Worm (Caenorhabditis elegans) whole organism, early embryonic: ENCODE results near the gene cest-26.

Source experiments
- B0310.2 ChIP-seq: sonication (generic microtip); optimal IDR thresholded peaks from 2 replicates; lab custom pipeline; 2016; ENCODE audit warnings: mild to moderate bottlenecking, missing genetic modification characterization, missing compliant biosample characterization
- F13C5.2 ChIP-seq: sonication (generic microtip); optimal IDR thresholded peaks from 2 replicates; lab custom pipeline; 2017; ENCODE audit warnings: mild to moderate bottlenecking, missing genetic modification characterization, inconsistent platforms, missing compliant biosample characterization
- aly-1 ChIP-seq: sonication (generic microtip); optimal IDR thresholded peaks from 2 replicates; lab custom pipeline; 2016; ENCODE audit warnings: missing genetic modification characterization, missing compliant biosample characterization
- ama-1 ChIP-seq: fragments of 150-350 bp; optimal IDR thresholded peaks from 2 replicates; lab custom pipeline; 2014
- ceh-13 ChIP-seq: fragments of 200-800 bp; sonication (Bioruptor generic); optimal IDR thresholded peaks from 2 replicates; lab custom pipeline; 2018; ENCODE audit warnings: mild to moderate bottlenecking, missing genetic modification characterization, missing compliant biosample characterization
- ceh-36 ChIP-seq: sonication (generic microtip); optimal IDR thresholded peaks from 2 replicates; lab custom pipeline; 2016; ENCODE audit warnings: missing genetic modification characterization, inconsistent platforms, missing compliant biosample characterization
- ets-7 ChIP-seq: sonication (generic microtip); optimal IDR thresholded peaks from 2 replicates; lab custom pipeline; 2016; ENCODE audit warnings: missing genotype, missing genetic modification characterization, missing compliant biosample characterization
- flt-1 ChIP-seq: fragments of 200-800 bp; sonication (Bioruptor generic); IDR thresholded peaks from 2 replicates; pipeline ENCODE4 v1.3.6; 2022; ENCODE audit warnings: missing genetic modification characterization, missing compliant biosample characterization
- hmbx-1 ChIP-seq: sonication (generic microtip); optimal IDR thresholded peaks from 2 replicates; lab custom pipeline; 2016; ENCODE audit warnings: mild to moderate bottlenecking, missing genetic modification characterization, missing compliant biosample characterization
- hmg-4 ChIP-seq: fragments of 200-800 bp; sonication (Bioruptor generic); optimal IDR thresholded peaks from 2 replicates; lab custom pipeline; 2018; ENCODE audit warnings: mild to moderate bottlenecking, missing genetic modification characterization, missing compliant biosample characterization
- hnd-1 ChIP-seq: sonication (generic microtip); optimal IDR thresholded peaks from 2 replicates; lab custom pipeline; 2016; ENCODE audit warnings: missing genetic modification characterization, missing compliant biosample characterization
- pes-1 ChIP-seq: fragments of 200-800 bp; sonication (Bioruptor generic); IDR thresholded peaks from 2 replicates; pipeline ENCODE4 v1.3.6; 2022; ENCODE audit warnings: missing genetic modification reagents, missing genetic modification characterization, missing compliant biosample characterization
- scrt-1 ChIP-seq: fragments of 200-800 bp; sonication (Bioruptor generic); IDR thresholded peaks from 2 replicates; pipeline ENCODE4 v1.3.6; 2022; ENCODE audit warnings: missing genetic modification characterization, missing compliant biosample characterization
- sea-1 ChIP-seq: fragments of 200-800 bp; sonication (Bioruptor generic); conservative IDR thresholded peaks from 2 replicates; pipeline ENCODE4 v1.3.6; 2022; ENCODE audit warnings: missing genetic modification characterization, missing compliant biosample characterization
- tbx-11 ChIP-seq: fragments of 200-800 bp; sonication (Bioruptor generic); IDR thresholded peaks from 2 replicates; pipeline ENCODE4 v1.3.6; 2022; ENCODE audit warnings: missing genetic modification characterization, missing compliant biosample characterization
- tbx-37 ChIP-seq: fragments of 200-800 bp; sonication (Bioruptor generic); conservative IDR thresholded peaks from 2 replicates; pipeline ENCODE4 v1.3.6; 2022; ENCODE audit warnings: missing genetic modification reagents, missing genetic modification characterization, missing compliant biosample characterization
- tra-4 ChIP-seq: sonication (generic microtip); optimal IDR thresholded peaks from 2 replicates; lab custom pipeline; 2017; ENCODE audit warnings: missing genetic modification characterization, missing compliant biosample characterization

The cest-26 gene

ce11 chrX:4440641-4441040, 3.2 kb upstream of the cest-26 start, which contains the start of gene F15A8.1:
TSS of gene F15A8.1 (plus strand) at chrX:4440941.
- TF ChIP-seq ceh-13 (GFP tag; lab: Kevin White, UChicago), result no peak
- no peak for TF ChIP-seq hmbx-1 (tag; lab: Kevin White, UChicago)
- no peak for TF ChIP-seq tra-4 (tag; lab: Kevin White, UChicago)
- no peak for TF ChIP-seq ama-1 (lab: Kevin White, UChicago)
- TF ChIP-seq tbx-37 (GFP tag; lab: Robert Waterston, UW), result no peak
- TF ChIP-seq ceh-36 (tag; lab: Kevin White, UChicago), result no peak
- TF ChIP-seq F13C5.2, result no peak
- TF ChIP-seq tbx-11 (GFP tag; lab: Robert Waterston, UW), result no peak
- TF ChIP-seq flt-1 (GFP tag; lab: Robert Waterston, UW), result no peak
- TF ChIP-seq scrt-1 (GFP tag; lab: Robert Waterston, UW), result no peak
- TF ChIP-seq hnd-1, result no peak
- TF ChIP-seq aly-1 (tag; lab: Kevin White, UChicago), result no peak
- no peak for TF ChIP-seq sea-1
- TF ChIP-seq hmg-4 (GFP tag; lab: Kevin White, UChicago), result no peak
- TF ChIP-seq ets-7 (tag; lab: Kevin White, UChicago), result no peak

DNA sequence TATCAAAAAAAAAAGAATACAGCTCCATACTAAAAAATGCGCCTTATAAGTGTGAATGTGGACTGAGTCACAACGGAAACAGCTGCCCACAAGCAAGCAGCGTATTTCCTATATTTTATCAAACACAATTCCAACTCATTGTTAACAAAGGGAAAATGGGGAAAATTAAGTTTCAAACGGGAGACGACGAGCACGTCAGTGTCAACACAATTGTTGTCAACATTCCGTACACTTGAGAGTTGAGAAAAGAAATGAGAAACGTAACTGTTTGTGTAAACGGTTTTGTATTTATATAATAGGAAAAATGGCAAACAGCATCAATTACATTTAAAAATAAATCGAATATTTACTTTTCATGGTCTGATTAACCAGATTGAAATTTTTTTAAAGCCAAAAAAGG, 2.2 kb upstream of the cest-26 start:
- TF ChIP-seq hmbx-1 (tag; lab: Kevin White, UChicago) (no peak), ama-1 (lab: Kevin White, UChicago) (no peak), flt-1 (GFP tag; lab: Robert Waterston, UW) (no peak), tbx-11 (GFP tag; lab: Robert Waterston, UW) (no peak), pes-1 (GFP tag; lab: Robert Waterston, UW) (no peak), tbx-37 (GFP tag; lab: Robert Waterston, UW) (no peak), scrt-1 (GFP tag; lab: Robert Waterston, UW) (no peak), hnd-1 (no peak), tra-4 (tag; lab: Kevin White, UChicago) (no peak)

DNA sequence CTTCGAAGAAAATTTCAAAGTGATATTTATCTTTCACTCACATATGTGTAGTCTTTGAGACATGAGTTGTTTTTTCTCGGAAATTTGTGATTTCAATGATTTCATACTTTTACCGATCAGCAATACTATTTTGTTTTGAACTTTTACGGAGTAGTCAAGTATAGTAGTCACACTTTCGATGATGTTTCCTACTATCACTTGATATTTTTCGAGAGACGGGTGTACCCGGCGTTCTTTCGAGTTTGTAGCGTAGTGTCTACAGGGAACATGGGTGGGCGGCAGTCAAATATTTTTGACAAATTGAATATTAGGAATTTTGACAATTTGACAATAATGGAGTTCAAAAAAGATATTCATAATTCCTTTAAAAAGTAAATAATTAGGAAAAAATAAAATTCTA, 1.4 kb upstream of the cest-26 start:
- TF ChIP-seq aly-1 (tag; lab: Kevin White, UChicago) (no peak), pes-1 (GFP tag; lab: Robert Waterston, UW) (no peak), B0310.2 (no peak), sea-1 (no peak), ama-1 (lab: Kevin White, UChicago) (no peak), hnd-1 (no peak), tbx-11 (GFP tag; lab: Robert Waterston, UW) (no peak), ets-7 (tag; lab: Kevin White, UChicago) (no peak), flt-1 (GFP tag; lab: Robert Waterston, UW) (no peak), ceh-13 (GFP tag; lab: Kevin White, UChicago) (no peak), tra-4 (tag; lab: Kevin White, UChicago) (no peak), ceh-36 (tag; lab: Kevin White, UChicago) (no peak), hmg-4 (GFP tag; lab: Kevin White, UChicago) (no peak)

DNA sequence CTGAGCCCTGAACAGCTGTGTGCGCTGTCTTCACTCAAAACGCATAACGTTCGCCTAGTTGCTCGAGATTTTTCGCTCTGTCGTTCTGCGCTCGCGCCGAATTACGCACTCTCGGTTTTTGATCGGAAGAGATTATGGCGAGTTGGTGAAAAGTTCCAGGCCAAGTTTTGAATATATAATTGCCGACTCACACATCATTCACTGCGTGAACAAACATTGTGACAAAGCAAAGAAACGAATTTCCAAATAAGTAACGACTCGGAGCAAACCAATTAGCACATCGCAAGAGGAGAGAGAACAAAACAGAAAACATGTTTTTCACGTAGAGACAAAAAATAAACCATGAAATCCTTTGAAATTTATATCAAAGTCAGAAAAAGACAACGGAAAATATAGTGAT, 2.1 kb downstream of the cest-26 start:
- TF ChIP-seq aly-1 (tag; lab: Kevin White, UChicago) (no peak), ets-7 (tag; lab: Kevin White, UChicago) (no peak), pes-1 (GFP tag; lab: Robert Waterston, UW) (no peak)

DNA sequence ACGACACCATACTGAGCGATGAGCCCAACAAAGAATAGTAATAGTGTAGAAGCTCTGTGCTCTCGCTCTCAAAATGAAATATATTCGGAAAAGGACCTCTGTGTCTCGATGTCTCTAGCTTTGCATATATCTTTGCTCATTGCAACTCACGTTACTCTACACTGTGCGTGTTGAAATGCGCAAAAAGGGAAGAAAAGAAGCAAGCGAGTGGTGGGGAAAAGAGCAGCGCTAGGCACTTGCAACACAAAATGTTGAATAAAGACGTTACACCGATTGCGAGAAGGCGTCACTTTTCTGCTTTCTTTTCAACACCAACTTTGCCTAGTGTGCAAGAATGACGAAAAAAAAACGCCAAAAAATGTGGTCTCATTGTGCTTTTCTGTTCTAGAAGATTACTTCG, 2.9 kb downstream of the cest-26 start:
- TF ChIP-seq hmbx-1 (tag; lab: Kevin White, UChicago) (no peak), tra-4 (tag; lab: Kevin White, UChicago) (no peak), tbx-11 (GFP tag; lab: Robert Waterston, UW) (no peak)

DNA sequence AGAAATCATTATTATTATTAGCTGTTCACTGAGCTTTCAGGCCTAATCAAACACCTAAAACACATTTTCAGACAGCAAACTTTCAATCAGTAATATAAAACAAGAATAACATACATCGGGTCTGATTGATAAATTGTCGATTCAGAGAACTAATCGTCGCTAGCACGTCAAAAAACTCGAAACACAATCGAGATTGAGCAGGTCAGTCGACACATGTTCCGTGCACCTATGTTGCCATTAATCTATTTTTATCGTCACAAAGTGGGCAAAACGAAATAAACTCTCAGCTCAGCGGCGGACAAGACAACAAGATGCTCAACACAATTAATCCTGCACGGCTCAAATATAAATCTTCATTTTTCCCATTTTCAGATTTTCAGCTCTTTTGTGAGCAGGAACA, 8.1 kb downstream of the cest-26 start:
- TF ChIP-seq pes-1 (GFP tag; lab: Robert Waterston, UW) (no peak), ceh-13 (GFP tag; lab: Kevin White, UChicago) (no peak), B0310.2 (no peak), hnd-1 (no peak), hmbx-1 (tag; lab: Kevin White, UChicago) (no peak), tra-4 (tag; lab: Kevin White, UChicago) (no peak), flt-1 (GFP tag; lab: Robert Waterston, UW) (no peak), ama-1 (lab: Kevin White, UChicago) (no peak), tbx-37 (GFP tag; lab: Robert Waterston, UW) (no peak), ceh-36 (tag; lab: Kevin White, UChicago) (no peak)

- no peak for TF ChIP-seq B0310.2
- no peak for TF ChIP-seq hmg-4 (GFP tag; lab: Kevin White, UChicago)
- no peak for TF ChIP-seq tbx-11 (GFP tag; lab: Robert Waterston, UW)
- TF ChIP-seq hmbx-1 (tag; lab: Kevin White, UChicago), result no peak
- no peak for TF ChIP-seq sea-1
- no peak for TF ChIP-seq flt-1 (GFP tag; lab: Robert Waterston, UW)
- TF ChIP-seq F13C5.2, result no peak
- TF ChIP-seq ets-7 (tag; lab: Kevin White, UChicago), result no peak
Measured at ce11 chrX:4427387-4427786, 10.1 kb downstream of the cest-26 start.

DNA sequence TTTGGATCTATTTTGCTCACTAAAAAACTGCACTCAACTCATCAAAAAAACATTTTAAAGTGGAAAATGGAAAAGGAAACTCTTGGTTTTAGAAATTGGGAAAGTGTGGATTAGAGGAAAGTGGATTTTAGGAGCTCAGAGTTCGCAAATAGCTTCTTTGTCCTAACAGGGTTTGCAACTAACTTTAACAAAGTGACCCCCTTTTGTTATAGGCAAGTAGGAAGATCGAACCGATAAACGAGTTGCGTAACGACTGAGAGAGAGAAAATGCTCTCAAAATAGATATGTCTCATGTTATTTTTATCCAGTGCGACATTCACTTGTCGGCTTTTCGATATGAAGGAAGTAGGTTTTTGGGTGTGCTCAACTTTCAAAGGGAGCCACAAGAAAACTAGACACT, 11.0 kb downstream of the cest-26 start:
- TF ChIP-seq tbx-37 (GFP tag; lab: Robert Waterston, UW) (no peak), ama-1 (lab: Kevin White, UChicago) (no peak), aly-1 (tag; lab: Kevin White, UChicago) (no peak), ets-7 (tag; lab: Kevin White, UChicago) (no peak), ceh-36 (tag; lab: Kevin White, UChicago) (no peak), ceh-13 (GFP tag; lab: Kevin White, UChicago) (no peak), tbx-11 (GFP tag; lab: Robert Waterston, UW) (no peak), hmg-4 (GFP tag; lab: Kevin White, UChicago) (no peak), F13C5.2 (no peak), scrt-1 (GFP tag; lab: Robert Waterston, UW) (no peak), flt-1 (GFP tag; lab: Robert Waterston, UW) (no peak), sea-1 (no peak), hmbx-1 (tag; lab: Kevin White, UChicago) (no peak), B0310.2 (no peak), tra-4 (tag; lab: Kevin White, UChicago) (no peak), pes-1 (GFP tag; lab: Robert Waterston, UW) (no peak), hnd-1 (no peak)
